Fruit fly (Drosophila melanogaster) whole organism, embryonic: ENCODE results near the gene CG4462.

Source experiments
- Bteb2 ChIP-seq: fragments of 200-800 bp; sonication (Bioruptor generic); optimal IDR thresholded peaks from 2 replicates; lab custom pipeline; 2016; ENCODE audit warnings: missing biosample characterization, missing genetic modification characterization
- CG10274 ChIP-seq: fragments of 200-800 bp; sonication (Bioruptor generic); optimal IDR thresholded peaks from 3 replicates; lab custom pipeline; 2017; ENCODE audit warnings: missing biosample characterization, mild to moderate bottlenecking, missing genetic modification characterization
- CG10321 ChIP-seq: fragments of 200-800 bp; sonication (Bioruptor generic); IDR thresholded peaks from 2 replicates; pipeline ENCODE4 v1.3.6; 2022; ENCODE audit warnings: missing biosample characterization, missing genetic modification characterization
- CG11560 ChIP-seq: fragments of 200-800 bp; sonication (Bioruptor generic); IDR thresholded peaks from 3 replicates; pipeline ENCODE4 v1.3.6; 2022; ENCODE audit warnings: missing biosample characterization, missing genetic modification characterization
- CG12391 ChIP-seq: fragments of 200-800 bp; sonication (Bioruptor generic); optimal IDR thresholded peaks from 3 replicates; lab custom pipeline; 2018; ENCODE audit warnings: missing biosample characterization, mild to moderate bottlenecking, missing genetic modification characterization, moderate library complexity
- CG17186 ChIP-seq: fragments of 200-800 bp; sonication (Bioruptor generic); optimal IDR thresholded peaks from 3 replicates; lab custom pipeline; 2017; ENCODE audit warnings: missing biosample characterization, missing genetic modification reagents, missing genetic modification characterization
- CG2116 ChIP-seq: fragments of 200-800 bp; sonication (Bioruptor generic); optimal IDR thresholded peaks from 3 replicates; lab custom pipeline; 2018; ENCODE audit warnings: missing biosample characterization, mild to moderate bottlenecking, missing genetic modification characterization
- CG2199 ChIP-seq: fragments of 200-800 bp; sonication (Bioruptor generic); IDR thresholded peaks from 3 replicates; pipeline ENCODE4 v1.3.6; 2022; ENCODE audit warnings: missing biosample characterization, missing genetic modification characterization
- CG2889 ChIP-seq: fragments of 200-800 bp; sonication (Bioruptor generic); IDR thresholded peaks from 3 replicates; pipeline ENCODE4 v1.3.6; 2022; ENCODE audit warnings: missing biosample characterization, missing genetic modification characterization
- CG30020 ChIP-seq: fragments of 200-800 bp; optimal IDR thresholded peaks from 2 replicates; lab custom pipeline; 2019; ENCODE audit warnings: missing biosample characterization, mild to moderate bottlenecking, missing genetic modification characterization, moderate library complexity
- CG34376 ChIP-seq: fragments of 200-800 bp; sonication (Bioruptor generic); optimal IDR thresholded peaks from 2 replicates; lab custom pipeline; 2018; ENCODE audit warnings: missing biosample characterization, mild to moderate bottlenecking, missing genetic modification characterization
- CG3995 ChIP-seq: fragments of 200-800 bp; sonication (Bioruptor generic); optimal IDR thresholded peaks from 3 replicates; lab custom pipeline; 2016; ENCODE audit warnings: missing biosample characterization, missing genetic modification characterization
- CG4328 ChIP-seq: fragments of 200-800 bp; sonication (Bioruptor generic); optimal IDR thresholded peaks from 3 replicates; lab custom pipeline; 2017; ENCODE audit warnings: missing biosample characterization, missing genetic modification reagents, missing genetic modification characterization
- CG5245 ChIP-seq: fragments of 200-800 bp; sonication (Bioruptor generic); optimal IDR thresholded peaks from 3 replicates; lab custom pipeline; 2016; ENCODE audit warnings: missing biosample characterization, missing genetic modification characterization
- CG6791 ChIP-seq: fragments of 200-800 bp; sonication (Bioruptor generic); IDR thresholded peaks from 3 replicates; pipeline ENCODE4 v1.3.6; 2022; ENCODE audit warnings: missing biosample characterization, missing genetic modification characterization; ENCODE audit not compliant: partially characterized antibody
- CG7372 ChIP-seq: fragments of 200-800 bp; sonication (Bioruptor generic); IDR thresholded peaks from 2 replicates; pipeline ENCODE4 v1.3.6; 2022; ENCODE audit warnings: missing biosample characterization, missing genetic modification characterization
- CG8281 ChIP-seq: fragments of 200-800 bp; sonication (Bioruptor generic); optimal IDR thresholded peaks from 2 replicates; lab custom pipeline; 2018; ENCODE audit warnings: missing biosample characterization, mild to moderate bottlenecking, missing genetic modification characterization, moderate library complexity
- CrebB ChIP-seq: fragments of 200-800 bp; sonication (Bioruptor generic); optimal IDR thresholded peaks from 3 replicates; lab custom pipeline; 2018; ENCODE audit warnings: missing biosample characterization, mild to moderate bottlenecking, missing genetic modification characterization
- ERR ChIP-seq: fragments of 200-800 bp; sonication (Bioruptor generic); optimal IDR thresholded peaks from 2 replicates; lab custom pipeline; 2016; ENCODE audit warnings: missing biosample characterization, missing genetic modification characterization
- H2.0 ChIP-seq: fragments of 200-800 bp; sonication (Bioruptor generic); IDR thresholded peaks from 2 replicates; pipeline ENCODE4 v1.3.6; 2022; ENCODE audit warnings: missing biosample characterization, missing genetic modification characterization
- MESR4 ChIP-seq: fragments of 200-800 bp; sonication (Bioruptor generic); optimal IDR thresholded peaks from 2 replicates; lab custom pipeline; 2018; ENCODE audit warnings: missing biosample characterization, mild to moderate bottlenecking, missing genetic modification characterization, moderate library complexity
- Meics ChIP-seq: fragments of 200-800 bp; sonication (Bioruptor generic); optimal IDR thresholded peaks from 2 replicates; lab custom pipeline; 2017; ENCODE audit warnings: missing biosample characterization, mild to moderate bottlenecking, missing genetic modification characterization
- Nf-YB ChIP-seq: fragments of 200-800 bp; sonication (Bioruptor generic); optimal IDR thresholded peaks from 3 replicates; lab custom pipeline; 2019; ENCODE audit warnings: missing biosample characterization, mild to moderate bottlenecking, missing genetic modification characterization, moderate library complexity
- Nf-YC ChIP-seq: fragments of 200-800 bp; optimal IDR thresholded peaks from 3 replicates; lab custom pipeline; 2019; ENCODE audit warnings: missing biosample characterization, mild to moderate bottlenecking, missing genetic modification characterization, moderate library complexity
- Ravus ChIP-seq: fragments of 200-800 bp; sonication (Bioruptor generic); IDR thresholded peaks from 2 replicates; pipeline ENCODE4 v1.3.6; 2022; ENCODE audit warnings: missing biosample characterization, missing genetic modification characterization
- Spps ChIP-seq: fragments of 200-800 bp; sonication (Bioruptor generic); optimal IDR thresholded peaks from 2 replicates; lab custom pipeline; 2018; ENCODE audit warnings: missing biosample characterization, mild to moderate bottlenecking, missing genetic modification characterization
- ash1 ChIP-seq: fragments of 200-800 bp; sonication (Bioruptor generic); optimal IDR thresholded peaks from 2 replicates; lab custom pipeline; 2018; ENCODE audit warnings: missing biosample characterization, mild to moderate bottlenecking, missing genetic modification characterization
- ato ChIP-seq: fragments of 200-800 bp; sonication (Bioruptor generic); IDR thresholded peaks from 2 replicates; pipeline ENCODE4 v1.3.6; 2022; ENCODE audit warnings: missing biosample characterization, missing genetic modification characterization; ENCODE audit not compliant: partially characterized antibody
- en ChIP-seq: fragments of 200-800 bp; sonication (Bioruptor generic); optimal IDR thresholded peaks from 2 replicates; lab custom pipeline; 2016; ENCODE audit warnings: missing biosample characterization, missing genetic modification characterization
- fd96Cb ChIP-seq: fragments of 200-800 bp; sonication (Bioruptor generic); optimal IDR thresholded peaks from 2 replicates; lab custom pipeline; 2018; ENCODE audit warnings: missing biosample characterization, mild to moderate bottlenecking, missing genetic modification characterization, moderate library complexity
- grn ChIP-seq: fragments of 200-800 bp; sonication (Bioruptor generic); optimal IDR thresholded peaks from 3 replicates; lab custom pipeline; 2017; ENCODE audit warnings: missing biosample characterization, missing genetic modification characterization
- gsb-n ChIP-seq: fragments of 200-800 bp; sonication (Bioruptor generic); optimal IDR thresholded peaks from 3 replicates; lab custom pipeline; 2018; ENCODE audit warnings: missing biosample characterization, mild to moderate bottlenecking, missing genetic modification characterization
- gt ChIP-seq: fragments of 200-800 bp; sonication (Bioruptor generic); IDR thresholded peaks from 2 replicates; pipeline ENCODE4 v1.3.6; 2022; ENCODE audit warnings: missing biosample characterization, missing genetic modification characterization
- hb ChIP-seq: fragments of 200-800 bp; sonication (Bioruptor generic); IDR thresholded peaks from 3 replicates; pipeline ENCODE4 v1.3.6; 2022; ENCODE audit warnings: missing biosample characterization, missing genetic modification characterization; ENCODE audit not compliant: partially characterized antibody
- hbn ChIP-seq: fragments of 200-800 bp; sonication (Bioruptor generic); IDR thresholded peaks from 2 replicates; pipeline ENCODE4 v1.3.6; 2022; ENCODE audit warnings: missing biosample characterization, missing genetic modification characterization; ENCODE audit not compliant: partially characterized antibody
- ind ChIP-seq: fragments of 200-800 bp; sonication (Bioruptor generic); optimal IDR thresholded peaks from 3 replicates; lab custom pipeline; 2016; ENCODE audit warnings: missing biosample characterization, missing genetic modification characterization
- kay ChIP-seq: fragments of 200-800 bp; sonication (Bioruptor generic); optimal IDR thresholded peaks from 2 replicates; lab custom pipeline; 2016; ENCODE audit warnings: missing biosample characterization, missing genetic modification characterization
- lov ChIP-seq, 2 experiments: fragments of 200-800 bp in 1 of 2; fragments of >200 bp in 1 of 2; sonication (Bioruptor generic) in 1 of 2; IDR thresholded peaks in 1 of 2; optimal IDR thresholded peaks in 1 of 2; 2 replicates in 1 of 2; 3 replicates in 1 of 2; pipeline versions ENCODE4 v1.3.6 to Lab custom; 2017 to 2022; ENCODE audit warnings: missing biosample characterization in 1 of 2, missing genetic modification characterization in 1 of 2
- maf-S ChIP-seq: fragments of 200-800 bp; sonication (Bioruptor generic); optimal IDR thresholded peaks from 2 replicates; lab custom pipeline; 2016; ENCODE audit warnings: missing biosample characterization, missing genetic modification characterization
- nmo ChIP-seq: fragments of 200-800 bp; sonication (Bioruptor generic); optimal IDR thresholded peaks from 2 replicates; lab custom pipeline; 2018; ENCODE audit warnings: missing biosample characterization, mild to moderate bottlenecking, missing genetic modification characterization, moderate library complexity
- otp ChIP-seq: fragments of 200-800 bp; sonication (Bioruptor generic); IDR thresholded peaks from 3 replicates; pipeline ENCODE4, ENCODE4 v1.3.6; 2022; ENCODE audit warnings: missing biosample characterization, missing genetic modification characterization
- pfk ChIP-seq: fragments of 200-800 bp; sonication (Bioruptor generic); optimal IDR thresholded peaks from 2 replicates; lab custom pipeline; 2018; ENCODE audit warnings: missing biosample characterization, mild to moderate bottlenecking, missing genetic modification characterization, moderate library complexity
- pum ChIP-seq: fragments of 200-800 bp; sonication (Bioruptor generic); optimal IDR thresholded peaks from 2 replicates; lab custom pipeline; 2016; ENCODE audit warnings: missing biosample characterization, missing genetic modification characterization
- run ChIP-seq: fragments of 200-800 bp; sonication (Bioruptor generic); optimal IDR thresholded peaks from 3 replicates; lab custom pipeline; 2018; ENCODE audit warnings: missing biosample characterization, mild to moderate bottlenecking, missing genetic modification characterization
- scrt ChIP-seq: fragments of 200-800 bp; sonication (Bioruptor generic); optimal IDR thresholded peaks from 2 replicates; lab custom pipeline; 2018; ENCODE audit warnings: missing biosample characterization, mild to moderate bottlenecking, missing genetic modification characterization, moderate library complexity
- seq ChIP-seq: fragments of 200-800 bp; sonication (Bioruptor generic); IDR thresholded peaks from 2 replicates; pipeline ENCODE4 v1.3.6; 2022; ENCODE audit warnings: missing biosample characterization, missing genetic modification characterization
- vnd ChIP-seq: fragments of 200-800 bp; sonication (Bioruptor generic); IDR thresholded peaks from 3 replicates; pipeline ENCODE4 v1.3.6; 2022; ENCODE audit warnings: missing biosample characterization, missing genetic modification characterization; ENCODE audit not compliant: partially characterized antibody
- wdn ChIP-seq: fragments of 200-800 bp; sonication (Bioruptor generic); IDR thresholded peaks from 2 replicates; pipeline ENCODE4 v1.3.6; 2022; ENCODE audit warnings: missing biosample characterization, missing genetic modification characterization
- zfh1 ChIP-seq: fragments of 200-800 bp; sonication (Bioruptor generic); IDR thresholded peaks from 3 replicates; pipeline ENCODE4 v1.3.6; 2022; ENCODE audit warnings: missing biosample characterization, missing genetic modification characterization

Gene CG4462

dm6 chr3R:19880431-19880939 lies 44.7 kb downstream of the CG4462 start (continued):
- TF ChIP-seq CG12391 (tag; lab: Kevin White, UChicago) = peak; percentile 64
- peak; percentile 38 for TF ChIP-seq Nf-YB (GFP tag; lab: Kevin White, UChicago)
- TF ChIP-seq CG10321 (GFP tag; lab: Robert Waterston, UW) = no peak
- TF ChIP-seq CrebB = no peak
- no peak for TF ChIP-seq otp (GFP tag; lab: Robert Waterston, UW)
- TF ChIP-seq hb (GFP tag; lab: Robert Waterston, UW) = no peak
- no peak for TF ChIP-seq MESR4 (GFP tag; lab: Kevin White, UChicago)
- TF ChIP-seq CG17186 (GFP tag; lab: Kevin White, UChicago) = peak; percentile 14
- peak; percentile 41 for TF ChIP-seq ind
- no peak for TF ChIP-seq Spps
- no peak for TF ChIP-seq gt (GFP tag; lab: Robert Waterston, UW)
- no peak for TF ChIP-seq CG6791 (GFP tag; lab: Robert Waterston, UW)
- no peak for TF ChIP-seq CG5245 (GFP tag; lab: Kevin White, UChicago)
- TF ChIP-seq grn (GFP tag; lab: Kevin White, UChicago) = no peak
- TF ChIP-seq zfh1 (GFP tag; lab: Robert Waterston, UW) = no peak; the same call in 2 of the 3 replicates
- TF ChIP-seq Bteb2 (GFP tag; lab: Kevin White, UChicago) = no peak
- TF ChIP-seq ERR = peak; percentile 44
- TF ChIP-seq pum (GFP tag; lab: Kevin White, UChicago) = peak; percentile 24
- TF ChIP-seq Meics (GFP tag; lab: Kevin White, UChicago) = peak; percentile 67
- TF ChIP-seq hbn (GFP tag; lab: Robert Waterston, UW) = no peak
- no peak for TF ChIP-seq maf-S (GFP tag; lab: Kevin White, UChicago)
- TF ChIP-seq en (GFP tag; lab: Kevin White, UChicago) = peak; percentile 48
- TF ChIP-seq CG10274 (GFP tag; lab: Kevin White, UChicago) = no peak
- peak; percentile 33; the same call in 1 of the 2 replicates for TF ChIP-seq H2.0 (GFP tag; lab: Robert Waterston, UW)
- peak; percentile 55; the same call in 1 of the 2 replicates for TF ChIP-seq seq (GFP tag; lab: Robert Waterston, UW)
- TF ChIP-seq CG2889 (GFP tag; lab: Robert Waterston, UW) = no peak
- TF ChIP-seq fd96Cb (tag; lab: Kevin White, UChicago) = peak; percentile 1
- no peak for TF ChIP-seq CG11560
- no peak for TF ChIP-seq kay (GFP tag; lab: Kevin White, UChicago)
- peak; percentile 77 for TF ChIP-seq CG34376 (GFP tag; lab: Kevin White, UChicago)
- peak; percentile 20 for TF ChIP-seq run (tag; lab: Kevin White, UChicago)
- peak; percentile 46 for TF ChIP-seq nmo
- TF ChIP-seq CG30020 (tag; lab: Kevin White, UChicago) = no peak
- no peak; the same call in 1 of the 2 replicates for TF ChIP-seq ato (GFP tag; lab: Robert Waterston, UW)
- TF ChIP-seq gsb-n (tag; lab: Kevin White, UChicago) = no peak
- TF ChIP-seq lov (optimal IDR thresholded peaks at IDR 0.05; lab: Kevin White, UChicago) = no peak
- 0 out of 3 replicates have a peak, but pooled peaks have one; percentile 55 for TF ChIP-seq lov (GFP tag; IDR thresholded peaks at IDR 0.05; lab: Robert Waterston, UW)
- TF ChIP-seq scrt = peak; percentile 58
- TF ChIP-seq CG7372 = peak; percentile 55; the same call in 1 of the 2 replicates
- no peak for TF ChIP-seq Ravus
- TF ChIP-seq pfk (GFP tag; lab: Kevin White, UChicago) = no peak
- TF ChIP-seq CG8281 = no peak
- TF ChIP-seq ash1 (GFP tag; lab: Kevin White, UChicago) = no peak
- peak; percentile 51; the same call in 1 of the 2 replicates for TF ChIP-seq wdn (GFP tag; lab: Robert Waterston, UW)
- TF ChIP-seq CG2199 = 0 out of 3 replicates have a peak, but pooled peaks have one; percentile 52
- no peak for TF ChIP-seq vnd (GFP tag; lab: Robert Waterston, UW)
- TF ChIP-seq CG2116 (GFP tag; lab: Kevin White, UChicago) = peak; percentile 5
- TF ChIP-seq CG4328 (GFP tag; lab: Kevin White, UChicago) = peak; percentile 74
- peak; percentile 68 for TF ChIP-seq Nf-YC (tag; lab: Kevin White, UChicago)
- TF ChIP-seq CG3995 (GFP tag; lab: Kevin White, UChicago) = no peak
